Worm (Caenorhabditis elegans): ENCODE data around the gene nhr-115.

Gene nhr-115

ce11 chrV:2260660-2261059 is 31.7 kb upstream of the nhr-115 start, which contains the start of gene F41B5.12:
TSS of gene F41B5.12 (plus strand) at chrV:2260960.
- TF ChIP-seq cog-1 (tag; optimal IDR thresholded peaks at IDR 0.05) (no peak), ztf-29 (GFP tag; IDR thresholded peaks at IDR 0.05) (no peak), tab-1 (GFP tag; IDR thresholded peaks at IDR 0.05) (no peak), klf-2 (GFP tag; conservative IDR thresholded peaks at IDR 0.05) (no peak), ref-1 (GFP tag; conservative IDR thresholded peaks at IDR 0.05) (no peak), flt-1 (GFP tag; IDR thresholded peaks at IDR 0.05) (no peak), med-1 (GFP tag; optimal IDR thresholded peaks at IDR 0.05; ENCODE audit: insufficient read depth) (no peak), ztf-23 (GFP tag; IDR thresholded peaks at IDR 0.05) (no peak), T22C8.4 (GFP tag; IDR thresholded peaks at IDR 0.05) (no peak)

- TF ChIP-seq med-1 (GFP tag; optimal IDR thresholded peaks at IDR 0.05; ENCODE audit: insufficient read depth) (no peak), flt-1 (GFP tag; IDR thresholded peaks at IDR 0.05) (no peak), ref-1 (GFP tag; conservative IDR thresholded peaks at IDR 0.05) (no peak), ztf-23 (GFP tag; IDR thresholded peaks at IDR 0.05) (no peak), cog-1 (tag; optimal IDR thresholded peaks at IDR 0.05) (no peak), ztf-29 (GFP tag; IDR thresholded peaks at IDR 0.05) (no peak), T22C8.4 (GFP tag; IDR thresholded peaks at IDR 0.05) (no peak), tab-1 (GFP tag; IDR thresholded peaks at IDR 0.05) (no peak), klf-2 (GFP tag; conservative IDR thresholded peaks at IDR 0.05) (no peak)
Measured at ce11 chrV:2264455-2264854, 27.9 kb upstream of the nhr-115 start, which contains the start of gene nhr-183. TSS of gene nhr-183 (minus strand) at chrV:2264634.

- no peak for TF ChIP-seq klf-2 (GFP tag; conservative IDR thresholded peaks at IDR 0.05)
- TF ChIP-seq ref-1 (GFP tag; conservative IDR thresholded peaks at IDR 0.05), result no peak
- TF ChIP-seq cog-1 (tag; optimal IDR thresholded peaks at IDR 0.05), result no peak
- no peak for TF ChIP-seq ztf-29 (GFP tag; IDR thresholded peaks at IDR 0.05)
- no peak for TF ChIP-seq ztf-23 (GFP tag; IDR thresholded peaks at IDR 0.05)
- no peak for TF ChIP-seq med-1 (GFP tag; optimal IDR thresholded peaks at IDR 0.05; ENCODE audit: insufficient read depth)
- no peak for TF ChIP-seq flt-1 (GFP tag; IDR thresholded peaks at IDR 0.05)
- TF ChIP-seq tab-1 (GFP tag; IDR thresholded peaks at IDR 0.05), result no peak
- TF ChIP-seq T22C8.4 (GFP tag; IDR thresholded peaks at IDR 0.05), result no peak
Measured at ce11 chrV:2264925-2265324, 27.4 kb upstream of the nhr-115 start.

- TF ChIP-seq ztf-29 (GFP tag; IDR thresholded peaks at IDR 0.05), result no peak
- no peak for TF ChIP-seq ref-1 (GFP tag; conservative IDR thresholded peaks at IDR 0.05)
- TF ChIP-seq T22C8.4 (GFP tag; IDR thresholded peaks at IDR 0.05), result no peak
- TF ChIP-seq med-1 (GFP tag; optimal IDR thresholded peaks at IDR 0.05; ENCODE audit: insufficient read depth), result no peak
- no peak for TF ChIP-seq flt-1 (GFP tag; IDR thresholded peaks at IDR 0.05)
- TF ChIP-seq cog-1 (tag; optimal IDR thresholded peaks at IDR 0.05), result no peak
- no peak for TF ChIP-seq klf-2 (GFP tag; conservative IDR thresholded peaks at IDR 0.05)
- no peak for TF ChIP-seq ztf-23 (GFP tag; IDR thresholded peaks at IDR 0.05)
Measured at ce11 chrV:2266958-2267357, 25.4 kb upstream of the nhr-115 start, which contains the start of gene nhr-275. TSS of gene nhr-275 (minus strand) at chrV:2267058.

- TF ChIP-seq ref-1 (GFP tag; conservative IDR thresholded peaks at IDR 0.05) (no peak), med-1 (GFP tag; optimal IDR thresholded peaks at IDR 0.05; ENCODE audit: insufficient read depth) (no peak), cog-1 (tag; optimal IDR thresholded peaks at IDR 0.05) (no peak), ztf-29 (GFP tag; IDR thresholded peaks at IDR 0.05) (no peak), ztf-23 (GFP tag; IDR thresholded peaks at IDR 0.05) (no peak), flt-1 (GFP tag; IDR thresholded peaks at IDR 0.05) (no peak), klf-2 (GFP tag; conservative IDR thresholded peaks at IDR 0.05) (no peak), T22C8.4 (GFP tag; IDR thresholded peaks at IDR 0.05) (no peak), tab-1 (GFP tag; IDR thresholded peaks at IDR 0.05) (no peak)
Measured at ce11 chrV:2271750-2272149, 20.6 kb upstream of the nhr-115 start, which contains the start of gene Y5H2A.1. TSS of gene Y5H2A.1 (minus strand) at chrV:2271850.

- no peak for TF ChIP-seq cog-1 (tag; optimal IDR thresholded peaks at IDR 0.05)
Measured at ce11 chrV:2274253-2274892, 18.0 kb upstream of the nhr-115 start, which contains the start of the genes Y5H2A.4 and abu-4. TSS of gene Y5H2A.4 (minus strand) at chrV:2274353. TSS of gene abu-4 (plus strand) at chrV:2274842.

- no peak for TF ChIP-seq flt-1 (GFP tag; IDR thresholded peaks at IDR 0.05)
Measured at ce11 chrV:2277260-2277659, 15.1 kb upstream of the nhr-115 start.

- no peak for TF ChIP-seq cog-1 (tag; optimal IDR thresholded peaks at IDR 0.05)
- TF ChIP-seq ztf-29 (GFP tag; IDR thresholded peaks at IDR 0.05), result no peak
- no peak for TF ChIP-seq flt-1 (GFP tag; IDR thresholded peaks at IDR 0.05)
- no peak for TF ChIP-seq ztf-23 (GFP tag; IDR thresholded peaks at IDR 0.05)
Measured at ce11 chrV:2278052-2278451, 14.3 kb upstream of the nhr-115 start, which contains the start of gene nhr-59. TSS of gene nhr-59 (minus strand) at chrV:2278265.

ce11 chrV:2278543-2278942 is 13.8 kb upstream of the nhr-115 start, which contains the start of gene fbxa-137:
TSS of gene fbxa-137 (plus strand) at chrV:2278816.
- TF ChIP-seq cog-1 (tag; optimal IDR thresholded peaks at IDR 0.05), result peak; percentile 67
- no peak for TF ChIP-seq T22C8.4 (GFP tag; IDR thresholded peaks at IDR 0.05)

ce11 chrV:2281499-2281898 is 10.8 kb upstream of the nhr-115 start, which contains the start of gene nhr-228:
TSS of gene nhr-228 (plus strand) at chrV:2281759.
- TF ChIP-seq klf-2 (GFP tag; conservative IDR thresholded peaks at IDR 0.05), result no peak
- TF ChIP-seq cog-1 (tag; optimal IDR thresholded peaks at IDR 0.05), result peak; percentile 18
- TF ChIP-seq tab-1 (GFP tag; IDR thresholded peaks at IDR 0.05), result no peak

- TF ChIP-seq ref-1 (GFP tag; conservative IDR thresholded peaks at IDR 0.05), result no peak
Measured at ce11 chrV:2285107-2285506, 7.2 kb upstream of the nhr-115 start, which contains the start of gene nhr-227. TSS of gene nhr-227 (plus strand) at chrV:2285432.
